Fruit fly (Drosophila melanogaster) whole organism, embryonic: Measurements from ENCODE around the gene RhoGAP93B.

Experiments used
- Awh ChIP-seq: fragments of 200-800 bp; sonication (Bioruptor generic); IDR thresholded peaks from 2 replicates; pipeline ENCODE4, ENCODE4 v1.3.6; 2022; ENCODE audit warnings: missing biosample characterization, missing genetic modification characterization
- B-H1 ChIP-seq: fragments of 200-800 bp; sonication (Bioruptor generic); IDR thresholded peaks from 3 replicates; pipeline ENCODE4 v1.3.6; 2022; ENCODE audit warnings: missing biosample characterization, missing genetic modification characterization
- Bteb2 ChIP-seq: fragments of 200-800 bp; sonication (Bioruptor generic); optimal IDR thresholded peaks from 2 replicates; lab custom pipeline; 2016; ENCODE audit warnings: missing biosample characterization, missing genetic modification characterization
- CG10209 ChIP-seq: fragments of 200-800 bp; sonication (Bioruptor generic); optimal IDR thresholded peaks from 3 replicates; lab custom pipeline; 2017; ENCODE audit warnings: missing biosample characterization, mild to moderate bottlenecking, missing genetic modification characterization, missing genetic modification reagents
- CG1024 ChIP-seq: fragments of 200-800 bp; sonication (Bioruptor generic); IDR thresholded peaks from 2 replicates; pipeline ENCODE4 v1.3.6; 2022; ENCODE audit warnings: missing biosample characterization, missing genetic modification characterization
- CG10321 ChIP-seq: fragments of 200-800 bp; sonication (Bioruptor generic); IDR thresholded peaks from 2 replicates; pipeline ENCODE4 v1.3.6; 2022; ENCODE audit warnings: missing biosample characterization, missing genetic modification characterization
- CG11247 ChIP-seq: fragments of 200-800 bp; sonication (Bioruptor generic); IDR thresholded peaks from 2 replicates; pipeline ENCODE4 v1.3.6; 2022; ENCODE audit warnings: missing biosample characterization, missing genetic modification characterization
- CG13624 ChIP-seq: fragments of 200-800 bp; sonication (Bioruptor generic); optimal IDR thresholded peaks from 2 replicates; lab custom pipeline; 2016; ENCODE audit warnings: missing biosample characterization, missing genetic modification characterization
- CG17186 ChIP-seq: fragments of 200-800 bp; sonication (Bioruptor generic); optimal IDR thresholded peaks from 3 replicates; lab custom pipeline; 2017; ENCODE audit warnings: missing biosample characterization, missing genetic modification reagents, missing genetic modification characterization
- CG17359 ChIP-seq: fragments of 200-800 bp; sonication (Bioruptor generic); optimal IDR thresholded peaks from 3 replicates; lab custom pipeline; 2018; ENCODE audit warnings: missing biosample characterization, mild to moderate bottlenecking, missing genetic modification characterization, moderate library complexity
- CG18476 ChIP-seq: fragments of 200-800 bp; sonication (Bioruptor generic); optimal IDR thresholded peaks from 2 replicates; lab custom pipeline; 2016; ENCODE audit warnings: missing biosample characterization, mild to moderate bottlenecking, missing genetic modification characterization
- CG18764 ChIP-seq: fragments of 200-800 bp; sonication (Bioruptor generic); optimal IDR thresholded peaks from 3 replicates; lab custom pipeline; 2016; ENCODE audit warnings: missing biosample characterization, missing genetic modification characterization
- CG2116 ChIP-seq: fragments of 200-800 bp; sonication (Bioruptor generic); optimal IDR thresholded peaks from 3 replicates; lab custom pipeline; 2018; ENCODE audit warnings: missing biosample characterization, mild to moderate bottlenecking, missing genetic modification characterization
- CG2678 ChIP-seq: fragments of 200-800 bp; sonication (Bioruptor generic); optimal IDR thresholded peaks from 3 replicates; lab custom pipeline; 2019; ENCODE audit warnings: missing biosample characterization, mild to moderate bottlenecking, missing genetic modification characterization, moderate library complexity
- CG30020 ChIP-seq: fragments of 200-800 bp; optimal IDR thresholded peaks from 2 replicates; lab custom pipeline; 2019; ENCODE audit warnings: missing biosample characterization, mild to moderate bottlenecking, missing genetic modification characterization, moderate library complexity
- CG31224 ChIP-seq: fragments of 200-800 bp; sonication (Bioruptor generic); IDR thresholded peaks from 2 replicates; pipeline ENCODE4 v1.3.6; 2022; ENCODE audit warnings: missing biosample characterization, missing genetic modification characterization
- CG4282 ChIP-seq: fragments of 200-800 bp; sonication (Bioruptor generic); optimal IDR thresholded peaks from 2 replicates; lab custom pipeline; 2016; ENCODE audit warnings: missing biosample characterization, missing genetic modification characterization
- CG4328 ChIP-seq: fragments of 200-800 bp; sonication (Bioruptor generic); optimal IDR thresholded peaks from 3 replicates; lab custom pipeline; 2017; ENCODE audit warnings: missing biosample characterization, missing genetic modification reagents, missing genetic modification characterization
- CG4404 ChIP-seq: fragments of 200-800 bp; sonication (Bioruptor generic); IDR thresholded peaks from 2 replicates; pipeline ENCODE4 v1.3.6; 2022; ENCODE audit warnings: missing biosample characterization, missing genetic modification characterization
- CG4820 ChIP-seq: fragments of 200-800 bp; sonication (Bioruptor generic); optimal IDR thresholded peaks from 3 replicates; lab custom pipeline; 2016; ENCODE audit warnings: missing biosample characterization, missing genetic modification characterization
- CG8290 ChIP-seq, 3 experiments: fragments of 200-800 bp; sonication (Bioruptor generic); optimal IDR thresholded peaks; 2 replicates each; lab custom pipeline; 2016 to 2019; ENCODE audit warnings: missing biosample characterization in 3 of 3, missing genetic modification characterization in 3 of 3, mild to moderate bottlenecking in 2 of 3, moderate library complexity in 1 of 3
- CG8478 ChIP-seq: fragments of >200 bp; optimal IDR thresholded peaks from 2 replicates; lab custom pipeline; 2018
- Camta ChIP-seq: fragments of 200-800 bp; sonication (Bioruptor generic); optimal IDR thresholded peaks from 2 replicates; lab custom pipeline; 2016; ENCODE audit warnings: missing biosample characterization, missing genetic modification characterization
- Doc2 ChIP-seq: fragments of 200-800 bp; sonication (Bioruptor generic); IDR thresholded peaks from 2 replicates; pipeline ENCODE4 v1.3.6; 2022; ENCODE audit warnings: missing biosample characterization, missing genetic modification characterization
- Gug ChIP-seq: fragments of 200-800 bp; sonication (Bioruptor generic); IDR thresholded peaks from 4 replicates; pipeline ENCODE4 v1.3.6; 2022; ENCODE audit warnings: missing biosample characterization, missing genetic modification characterization
- Hr51 ChIP-seq, 2 experiments: fragments of 200-800 bp; sonication (Bioruptor generic); optimal IDR thresholded peaks; 2 replicates in 1 of 2; 3 replicates in 1 of 2; lab custom pipeline; 2016 to 2018; ENCODE audit warnings: missing biosample characterization in 2 of 2, missing genetic modification characterization in 2 of 2, mild to moderate bottlenecking in 1 of 2, moderate library complexity in 1 of 2
- Oaz ChIP-seq: fragments of 200-800 bp; sonication (Bioruptor generic); IDR thresholded peaks from 2 replicates; pipeline ENCODE4 v1.3.6; 2022; ENCODE audit warnings: missing biosample characterization, missing genetic modification characterization
- Optix ChIP-seq: fragments of 200-800 bp; sonication (Bioruptor generic); IDR thresholded peaks from 3 replicates; pipeline ENCODE4 v1.3.6; 2022; ENCODE audit warnings: missing biosample characterization, missing genetic modification characterization
- Rfx ChIP-seq: fragments of 200-800 bp; sonication (Bioruptor generic); IDR thresholded peaks from 2 replicates; pipeline ENCODE4 v1.3.6; 2022; ENCODE audit warnings: missing biosample characterization, missing genetic modification characterization
- Ssrp ChIP-seq: fragments of 200-800 bp; sonication (Bioruptor generic); optimal IDR thresholded peaks from 2 replicates; lab custom pipeline; 2018; ENCODE audit warnings: missing biosample characterization, mild to moderate bottlenecking, missing genetic modification characterization, moderate library complexity
- ac ChIP-seq: fragments of 200-800 bp; sonication (Bioruptor generic); optimal IDR thresholded peaks from 3 replicates; lab custom pipeline; 2017; ENCODE audit warnings: missing biosample characterization, mild to moderate bottlenecking, missing genetic modification characterization
- ara ChIP-seq: fragments of 200-800 bp; sonication (Bioruptor generic); IDR thresholded peaks from 2 replicates; pipeline ENCODE4 v1.3.6; 2022; ENCODE audit warnings: missing biosample characterization, missing genetic modification characterization
- ato ChIP-seq: fragments of 200-800 bp; sonication (Bioruptor generic); IDR thresholded peaks from 2 replicates; pipeline ENCODE4 v1.3.6; 2022; ENCODE audit warnings: missing biosample characterization, missing genetic modification characterization; ENCODE audit not compliant: partially characterized antibody
- az2 ChIP-seq: fragments of 200-800 bp; sonication (Bioruptor generic); optimal IDR thresholded peaks from 3 replicates; lab custom pipeline; 2016; ENCODE audit warnings: missing biosample characterization, missing genetic modification characterization
- bcd ChIP-seq: fragments of 200-800 bp; sonication (Bioruptor generic); optimal IDR thresholded peaks from 2 replicates; lab custom pipeline; 2017; ENCODE audit warnings: missing biosample characterization, mild to moderate bottlenecking, missing genetic modification characterization
- crol ChIP-seq: fragments of 200-800 bp; sonication (Bioruptor generic); IDR thresholded peaks from 2 replicates; pipeline ENCODE4 v1.3.6; 2022; ENCODE audit warnings: missing biosample characterization, missing genetic modification characterization
- dmrt11E ChIP-seq: fragments of 200-800 bp; sonication (Bioruptor generic); optimal IDR thresholded peaks from 3 replicates; lab custom pipeline; 2018; ENCODE audit warnings: missing biosample characterization, mild to moderate bottlenecking, missing genetic modification characterization, moderate library complexity
- esg ChIP-seq: fragments of 200-800 bp; sonication (Bioruptor generic); conservative IDR thresholded peaks from 2 replicates; pipeline ENCODE4 v1.3.6; 2022; ENCODE audit warnings: missing biosample characterization, missing genetic modification characterization
- eyg ChIP-seq: fragments of 200-800 bp; sonication (Bioruptor generic); optimal IDR thresholded peaks from 3 replicates; lab custom pipeline; 2016; ENCODE audit warnings: missing biosample characterization, missing genetic modification characterization
- gcm ChIP-seq: fragments of 200-800 bp; sonication (Bioruptor generic); optimal IDR thresholded peaks from 2 replicates; lab custom pipeline; 2019; ENCODE audit warnings: missing biosample characterization, mild to moderate bottlenecking, missing genetic modification characterization, moderate library complexity
- gro ChIP-seq: fragments of 200-800 bp; sonication (Bioruptor generic); optimal IDR thresholded peaks from 2 replicates; lab custom pipeline; 2016; ENCODE audit warnings: missing biosample characterization, missing genetic modification characterization
- ind ChIP-seq: fragments of 200-800 bp; sonication (Bioruptor generic); optimal IDR thresholded peaks from 3 replicates; lab custom pipeline; 2016; ENCODE audit warnings: missing biosample characterization, missing genetic modification characterization
- kah ChIP-seq: fragments of 200-800 bp; sonication (Bioruptor generic); optimal IDR thresholded peaks from 2 replicates; lab custom pipeline; 2018; ENCODE audit warnings: missing biosample characterization, mild to moderate bottlenecking, missing genetic modification characterization
- lbe ChIP-seq: fragments of 200-800 bp; sonication (Bioruptor generic); optimal IDR thresholded peaks from 2 replicates; lab custom pipeline; 2016; ENCODE audit warnings: missing biosample characterization, mild to moderate bottlenecking, missing genetic modification characterization
- maf-S ChIP-seq: fragments of 200-800 bp; sonication (Bioruptor generic); optimal IDR thresholded peaks from 2 replicates; lab custom pipeline; 2016; ENCODE audit warnings: missing biosample characterization, missing genetic modification characterization
- otp ChIP-seq: fragments of 200-800 bp; sonication (Bioruptor generic); IDR thresholded peaks from 3 replicates; pipeline ENCODE4, ENCODE4 v1.3.6; 2022; ENCODE audit warnings: missing biosample characterization, missing genetic modification characterization
- pan ChIP-seq, 4 experiments: fragments of >200 bp in 3 of 4; fragments of 200-800 bp in 1 of 4; sonication (Bioruptor generic) in 1 of 4; optimal IDR thresholded peaks in 3 of 4; IDR thresholded peaks in 1 of 4; 2 replicates each; pipeline versions ENCODE4 v1.3.6 to Lab custom; 2017 to 2022; ENCODE audit warnings: missing biosample characterization in 2 of 4, missing genetic modification characterization in 2 of 4, mixed read lengths in 1 of 4
- ranshi ChIP-seq: fragments of 200-800 bp; sonication (Bioruptor generic); IDR thresholded peaks from 2 replicates; pipeline ENCODE4 v1.3.6; 2022; ENCODE audit warnings: missing biosample characterization, missing genetic modification characterization
- scrt ChIP-seq: fragments of 200-800 bp; sonication (Bioruptor generic); optimal IDR thresholded peaks from 2 replicates; lab custom pipeline; 2018; ENCODE audit warnings: missing biosample characterization, mild to moderate bottlenecking, missing genetic modification characterization, moderate library complexity
- slp2 ChIP-seq: fragments of 200-800 bp; sonication (Bioruptor generic); optimal IDR thresholded peaks from 2 replicates; lab custom pipeline; 2016; ENCODE audit warnings: missing biosample characterization, missing genetic modification characterization
- sqz ChIP-seq: fragments of 200-800 bp; sonication (Bioruptor generic); optimal IDR thresholded peaks from 3 replicates; lab custom pipeline; 2018; ENCODE audit warnings: missing biosample characterization, mild to moderate bottlenecking, missing genetic modification characterization

The RhoGAP93B gene

DNA sequence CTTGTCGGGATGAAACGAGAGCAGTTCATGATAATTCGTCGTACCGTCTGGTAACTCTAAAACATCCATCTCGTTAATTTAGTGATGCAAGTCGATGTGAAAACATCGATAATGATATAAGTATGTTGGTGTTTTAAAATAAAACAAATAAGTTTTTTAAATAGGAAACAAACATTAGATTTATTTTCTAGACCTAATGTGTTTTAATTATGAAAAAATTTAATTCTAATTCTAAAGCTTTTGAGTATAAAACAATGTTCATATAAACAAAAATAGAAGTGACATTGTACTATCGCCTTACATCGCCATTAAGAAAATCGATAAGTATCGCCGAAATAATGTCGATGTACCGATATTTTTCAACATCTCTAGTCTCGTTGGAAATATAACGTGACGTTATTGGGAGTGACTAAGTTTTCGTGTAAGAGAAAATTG is 13.4 kb upstream of the RhoGAP93B start, which contains the start of gene Rab11 (continued):
- no peak for TF ChIP-seq CG17186 (GFP tag; lab: Kevin White, UChicago)
- TF ChIP-seq CG4404 (GFP tag; lab: Robert Waterston, UW), result no peak
- peak; percentile 12 for TF ChIP-seq Ssrp
- TF ChIP-seq ara (GFP tag; lab: Robert Waterston, UW), result no peak
- TF ChIP-seq B-H1 (GFP tag; lab: Robert Waterston, UW), result no peak
- peak; percentile 42 for TF ChIP-seq CG18476
- no peak for TF ChIP-seq ac (GFP tag; lab: Kevin White, UChicago)
- TF ChIP-seq Awh, result no peak
- TF ChIP-seq CG8478 (lab: Kevin White, UChicago), result no peak
- peak; percentile 35 for TF ChIP-seq CG13624 (GFP tag; lab: Kevin White, UChicago)
- TF ChIP-seq CG1024 (GFP tag; lab: Robert Waterston, UW), result no peak
- TF ChIP-seq scrt (GFP tag; lab: Kevin White, UChicago), result peak; percentile 10
- TF ChIP-seq gro, result no peak
- TF ChIP-seq Camta (GFP tag; lab: Kevin White, UChicago), result peak; percentile 23
- TF ChIP-seq CG10321 (GFP tag; lab: Robert Waterston, UW), result no peak
- peak; percentile 80 for TF ChIP-seq CG4820 (GFP tag; lab: Kevin White, UChicago)
- peak; percentile 14 for TF ChIP-seq gcm (GFP tag; lab: Kevin White, UChicago)
- peak; percentile 53 for TF ChIP-seq az2 (GFP tag; lab: Kevin White, UChicago)
- no peak; the same call in 1 of the 2 replicates for TF ChIP-seq ranshi (GFP tag; lab: Robert Waterston, UW)
- TF ChIP-seq CG8290 (GFP tag; optimal IDR thresholded peaks at IDR 0.05; lab: Kevin White, UChicago), result peak; percentile 68
- peak; percentile 24 to 68 for TF ChIP-seq CG8290 (tag; optimal IDR thresholded peaks at IDR 0.05; lab: Kevin White, UChicago)
- TF ChIP-seq Hr51 (GFP tag; optimal IDR thresholded peaks at IDR 0.05; lab: Kevin White, UChicago), result peak in 1 of 2 experiments; percentile 54
- peak; percentile 55 for TF ChIP-seq CG4328 (GFP tag; lab: Kevin White, UChicago)
- peak; percentile 30 for TF ChIP-seq bcd (GFP tag; lab: Kevin White, UChicago)
- TF ChIP-seq Optix (GFP tag; lab: Robert Waterston, UW), result no peak
- TF ChIP-seq CG17359, result peak; percentile 33
- TF ChIP-seq kah (GFP tag; lab: Kevin White, UChicago), result no peak
- TF ChIP-seq CG31224 (GFP tag; lab: Robert Waterston, UW), result no peak
- TF ChIP-seq sqz, result no peak
- peak; percentile 38 for TF ChIP-seq CG10209 (GFP tag; lab: Kevin White, UChicago)
- TF ChIP-seq eyg (GFP tag; lab: Kevin White, UChicago), result no peak
- TF ChIP-seq pan (optimal IDR thresholded peaks at IDR 0.05; lab: Kevin White, UChicago), result no peak
- no peak for TF ChIP-seq pan (GFP tag; optimal IDR thresholded peaks at IDR 0.05 in 1 of 2, IDR thresholded peaks at IDR 0.05 in 1 of 2)
- TF ChIP-seq lbe (GFP tag; lab: Kevin White, UChicago), result no peak
- TF ChIP-seq Rfx, result peak; percentile 49
- peak; percentile 40 for TF ChIP-seq dmrt11E
- peak; percentile 68 for TF ChIP-seq CG2678 (tag; lab: Kevin White, UChicago)
- TF ChIP-seq Bteb2, result peak; percentile 22
- TF ChIP-seq slp2 (GFP tag; lab: Kevin White, UChicago), result no peak
- peak; percentile 53 for TF ChIP-seq ind (GFP tag; lab: Kevin White, UChicago)
- no peak for TF ChIP-seq otp (GFP tag; lab: Robert Waterston, UW)
- no peak for TF ChIP-seq Gug (GFP tag; lab: Robert Waterston, UW)
- TF ChIP-seq maf-S (GFP tag; lab: Kevin White, UChicago), result no peak
- 0 out of 2 replicates have a peak, but pooled peaks have one; percentile 9 for TF ChIP-seq Oaz (GFP tag; lab: Robert Waterston, UW)
- TF ChIP-seq CG2116 (GFP tag; lab: Kevin White, UChicago), result peak; percentile 92
- TF ChIP-seq CG30020 (tag; lab: Kevin White, UChicago), result peak; percentile 67
- no peak for TF ChIP-seq CG4282 (GFP tag; lab: Kevin White, UChicago)
- TF ChIP-seq esg (GFP tag; lab: Robert Waterston, UW), result no peak
- no peak for TF ChIP-seq CG18764 (GFP tag; lab: Kevin White, UChicago)
- TF ChIP-seq CG11247 (GFP tag; lab: Robert Waterston, UW), result 0 out of 2 replicates have a peak, but pooled peaks have one; percentile 26
- TF ChIP-seq Doc2 (GFP tag; lab: Robert Waterston, UW), result no peak
- no peak for TF ChIP-seq crol (GFP tag; lab: Robert Waterston, UW)
- TF ChIP-seq ato (GFP tag; lab: Robert Waterston, UW), result peak; percentile 17; the same call in 1 of the 2 replicates
